Fruit fly (Drosophila melanogaster): ENCODE results near the gene ko.

Gene ko

dm6 chr3L:21090245-21090644 lies 40.7 kb downstream of the ko start:
- no peak for TF ChIP-seq tj (GFP tag; optimal IDR thresholded peaks at IDR 0.05)
- no peak for TF ChIP-seq kay (GFP tag; ENCODE audit: borderline replicate concordance)
- TF ChIP-seq ovo (GFP tag; optimal IDR thresholded peaks at IDR 0.05), result no peak
- TF ChIP-seq CG14711 (tag; optimal IDR thresholded peaks at IDR 0.05), result no peak
- no peak for TF ChIP-seq CG33017 (tag; optimal IDR thresholded peaks at IDR 0.05)
- no peak for TF ChIP-seq bab1 (GFP tag; optimal IDR thresholded peaks at IDR 0.05)

dm6 chr3L:21088889-21089288 lies 42.1 kb downstream of the ko start, which contains the start of gene CG33285:
Gene CG33285 (minus strand): TSS chr3L:21088989.
- no peak for TF ChIP-seq CG7101 (tag; optimal IDR thresholded peaks at IDR 0.05)
- no peak for TF ChIP-seq Clk (GFP tag; optimal IDR thresholded peaks at IDR 0.05)
- no peak for TF ChIP-seq CG14711 (tag; optimal IDR thresholded peaks at IDR 0.05)
- no peak for TF ChIP-seq ovo (GFP tag; optimal IDR thresholded peaks at IDR 0.05)
- no peak for TF ChIP-seq CG5204 (GFP tag; optimal IDR thresholded peaks at IDR 0.05)
- no peak for TF ChIP-seq cic (GFP tag; optimal IDR thresholded peaks at IDR 0.05)
- TF ChIP-seq CG11617 (GFP tag; optimal IDR thresholded peaks at IDR 0.05), result no peak
- no peak for TF ChIP-seq cnc (optimal IDR thresholded peaks at IDR 0.05)
- no peak for TF ChIP-seq bab1 (GFP tag; optimal IDR thresholded peaks at IDR 0.05)
- TF ChIP-seq tj (GFP tag; optimal IDR thresholded peaks at IDR 0.05), result no peak
- TF ChIP-seq Crg-1 (GFP tag; optimal IDR thresholded peaks at IDR 0.05), result no peak
- TF ChIP-seq CG33017 (tag; optimal IDR thresholded peaks at IDR 0.05), result no peak
- no peak for TF ChIP-seq Mnt (GFP tag; optimal IDR thresholded peaks at IDR 0.05)
- TF ChIP-seq toe (GFP tag; optimal IDR thresholded peaks at IDR 0.05), result no peak
- no peak for TF ChIP-seq CG1620 (GFP tag; optimal IDR thresholded peaks at IDR 0.05)
- TF ChIP-seq pad (GFP tag; optimal IDR thresholded peaks at IDR 0.05), result no peak
- no peak for TF ChIP-seq kay (GFP tag; ENCODE audit: borderline replicate concordance)
- no peak for TF ChIP-seq CG7045 (GFP tag; optimal IDR thresholded peaks at IDR 0.05)
- no peak for TF ChIP-seq Hr96 (GFP tag; optimal IDR thresholded peaks at IDR 0.05)
- TF ChIP-seq CG12768 (GFP tag; optimal IDR thresholded peaks at IDR 0.05), result no peak

- TF ChIP-seq CG5204 (GFP tag; optimal IDR thresholded peaks at IDR 0.05) (peak; percentile 49), Clk (GFP tag; optimal IDR thresholded peaks at IDR 0.05) (no peak), kay (GFP tag; ENCODE audit: borderline replicate concordance) (no peak), Hr96 (GFP tag; optimal IDR thresholded peaks at IDR 0.05) (no peak), toe (GFP tag; optimal IDR thresholded peaks at IDR 0.05) (peak; percentile 5), Crg-1 (GFP tag; optimal IDR thresholded peaks at IDR 0.05) (no peak)
Observed at dm6 chr3L:21080430-21080829, 50.5 kb downstream of the ko start.

dm6 chr3L:21070063-21070462 lies 60.9 kb downstream of the ko start:
- TF ChIP-seq CG11617 (GFP tag; optimal IDR thresholded peaks at IDR 0.05) (peak; percentile 22), ovo (GFP tag; optimal IDR thresholded peaks at IDR 0.05) (no peak), pad (GFP tag; optimal IDR thresholded peaks at IDR 0.05) (no peak), cic (GFP tag; optimal IDR thresholded peaks at IDR 0.05) (no peak), tj (GFP tag; optimal IDR thresholded peaks at IDR 0.05) (no peak), CG12768 (GFP tag; optimal IDR thresholded peaks at IDR 0.05) (peak; percentile 20), CG14711 (tag; optimal IDR thresholded peaks at IDR 0.05) (no peak), CG1620 (GFP tag; optimal IDR thresholded peaks at IDR 0.05) (no peak), Clk (GFP tag; optimal IDR thresholded peaks at IDR 0.05) (no peak), CG5204 (GFP tag; optimal IDR thresholded peaks at IDR 0.05) (no peak)

DNA sequence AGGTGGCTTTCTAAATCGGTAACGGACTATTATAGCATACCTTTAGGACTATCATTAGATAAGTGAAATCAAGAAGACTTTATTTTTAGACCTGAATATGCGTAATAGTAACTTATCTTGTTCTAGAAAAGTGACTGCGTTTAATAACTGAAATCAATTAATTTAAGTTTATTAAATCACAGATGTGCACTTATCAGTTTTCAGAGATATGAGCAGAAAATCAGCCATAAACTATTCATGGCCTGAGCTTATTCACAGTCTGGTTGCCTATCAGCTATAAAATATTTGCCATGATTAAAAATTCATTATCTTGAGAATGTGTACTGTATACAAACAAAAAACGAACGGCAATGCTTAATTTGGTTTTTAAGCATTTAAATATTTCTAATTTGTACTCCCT lies 61.5 kb downstream of the ko start:
- TF ChIP-seq CG5204 (GFP tag; optimal IDR thresholded peaks at IDR 0.05), result no peak
- TF ChIP-seq cnc (optimal IDR thresholded peaks at IDR 0.05), result no peak
- TF ChIP-seq Mnt (GFP tag; optimal IDR thresholded peaks at IDR 0.05), result no peak
- TF ChIP-seq CG11617 (GFP tag; optimal IDR thresholded peaks at IDR 0.05), result no peak
- TF ChIP-seq tj (GFP tag; optimal IDR thresholded peaks at IDR 0.05), result no peak
- no peak for TF ChIP-seq bab1 (GFP tag; optimal IDR thresholded peaks at IDR 0.05)
- TF ChIP-seq CG7045 (GFP tag; optimal IDR thresholded peaks at IDR 0.05), result no peak
- no peak for TF ChIP-seq CG33017 (tag; optimal IDR thresholded peaks at IDR 0.05)
- no peak for TF ChIP-seq Clk (GFP tag; optimal IDR thresholded peaks at IDR 0.05)
- TF ChIP-seq CG14711 (tag; optimal IDR thresholded peaks at IDR 0.05), result no peak
- TF ChIP-seq CG12768 (GFP tag; optimal IDR thresholded peaks at IDR 0.05), result no peak
- TF ChIP-seq kay (GFP tag; ENCODE audit: borderline replicate concordance), result no peak
- TF ChIP-seq toe (GFP tag; optimal IDR thresholded peaks at IDR 0.05), result no peak
- no peak for TF ChIP-seq pad (GFP tag; optimal IDR thresholded peaks at IDR 0.05)
- no peak for TF ChIP-seq Crg-1 (GFP tag; optimal IDR thresholded peaks at IDR 0.05)

- TF ChIP-seq Crg-1 (GFP tag; optimal IDR thresholded peaks at IDR 0.05) (no peak), Mnt (GFP tag; optimal IDR thresholded peaks at IDR 0.05) (no peak), CG1620 (GFP tag; optimal IDR thresholded peaks at IDR 0.05) (no peak), tj (GFP tag; optimal IDR thresholded peaks at IDR 0.05) (no peak), pad (GFP tag; optimal IDR thresholded peaks at IDR 0.05) (no peak), CG7101 (tag; optimal IDR thresholded peaks at IDR 0.05) (no peak), ovo (GFP tag; optimal IDR thresholded peaks at IDR 0.05) (no peak), cnc (optimal IDR thresholded peaks at IDR 0.05) (no peak), CG7045 (GFP tag; optimal IDR thresholded peaks at IDR 0.05) (no peak), kay (GFP tag; ENCODE audit: borderline replicate concordance) (no peak), toe (GFP tag; optimal IDR thresholded peaks at IDR 0.05) (no peak), Hr96 (GFP tag; optimal IDR thresholded peaks at IDR 0.05) (no peak), CG33017 (tag; optimal IDR thresholded peaks at IDR 0.05) (no peak), CG14711 (tag; optimal IDR thresholded peaks at IDR 0.05) (no peak), CG5204 (GFP tag; optimal IDR thresholded peaks at IDR 0.05) (no peak)
Observed at dm6 chr3L:21067553-21068157, 63.3 kb downstream of the ko start.
